Worm (Caenorhabditis elegans) whole organism, midembryonic: ENCODE measurements around the gene tph-1.

Experiments used
- T22C8.4 ChIP-seq: fragments of 200-800 bp; sonication (Bioruptor generic); IDR thresholded peaks from 2 replicates; pipeline ENCODE4 v1.3.6; 2022; ENCODE audit warnings: missing genetic modification characterization, missing compliant biosample characterization
- cog-1 ChIP-seq: sonication (generic microtip); optimal IDR thresholded peaks from 2 replicates; lab custom pipeline; 2016; ENCODE audit warnings: missing genetic modification characterization, missing compliant biosample characterization
- flt-1 ChIP-seq: fragments of 200-800 bp; sonication (Bioruptor generic); IDR thresholded peaks from 2 replicates; pipeline ENCODE4 v1.3.6; 2022; ENCODE audit warnings: missing genetic modification characterization, missing compliant biosample characterization
- klf-2 ChIP-seq: fragments of 200-800 bp; sonication (Bioruptor generic); conservative IDR thresholded peaks from 2 replicates; pipeline ENCODE4 v1.3.6; 2022; ENCODE audit warnings: missing genetic modification reagents, missing genetic modification characterization, missing compliant biosample characterization
- med-1 ChIP-seq: sonication (generic microtip); optimal IDR thresholded peaks from 2 replicates; lab custom pipeline; 2017; ENCODE audit warnings: missing genetic modification characterization, mild to moderate bottlenecking, missing compliant biosample characterization, antibody characterized with exemption, missing genetic modification reagents; ENCODE audit not compliant: insufficient read depth
- ref-1 ChIP-seq: fragments of 200-800 bp; sonication (Bioruptor generic); conservative IDR thresholded peaks from 2 replicates; pipeline ENCODE4 v1.3.6; 2022; ENCODE audit warnings: missing genetic modification reagents, missing genetic modification characterization, missing compliant biosample characterization
- ztf-23 ChIP-seq: fragments of 200-800 bp; sonication (Bioruptor generic); IDR thresholded peaks from 2 replicates; pipeline ENCODE4 v1.3.6; 2022; ENCODE audit warnings: missing genetic modification reagents, missing genetic modification characterization, missing compliant biosample characterization
- ztf-29 ChIP-seq: fragments of 200-800 bp; sonication (Bioruptor generic); IDR thresholded peaks from 2 replicates; pipeline ENCODE4 v1.3.6; 2022; ENCODE audit warnings: missing genetic modification reagents, missing genetic modification characterization, missing compliant biosample characterization

DNA sequence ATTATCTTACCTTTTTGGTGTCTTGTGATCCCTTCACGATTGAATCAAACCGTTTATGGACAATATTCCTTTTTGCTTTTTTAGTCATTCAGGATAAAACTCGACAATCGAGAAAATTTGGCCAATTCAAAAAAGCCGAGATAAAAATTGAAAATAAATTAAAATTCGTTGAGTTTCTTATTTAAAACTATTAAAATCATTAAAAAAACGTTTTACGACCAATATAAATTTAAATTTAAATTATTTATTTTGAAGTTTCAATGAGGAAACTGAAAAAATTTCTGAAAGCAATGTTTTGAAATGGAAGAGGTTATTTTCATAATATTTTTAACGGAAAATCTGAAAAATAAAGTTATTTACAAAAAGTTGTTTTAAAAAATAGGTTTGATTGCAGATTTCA, 25.9 kb upstream of the tph-1 start, which contains the start of gene ZK1290.15:
- TF ChIP-seq flt-1 (no peak), klf-2 (GFP tag; lab: Robert Waterston, UW) (no peak), cog-1 (no peak), ref-1 (GFP tag; lab: Robert Waterston, UW) (no peak), T22C8.4 (no peak), ztf-29 (no peak), ztf-23 (GFP tag; lab: Robert Waterston, UW) (no peak), med-1 (GFP tag; lab: Kevin White, UChicago) (no peak)
